Worm (Caenorhabditis elegans) whole organism, L4 larva: Measurements from ENCODE around the gene rsp-7.

Experiments used
- D1046.2 ChIP-seq: fragments of 200-800 bp; sonication (Bioruptor generic); IDR thresholded peaks from 2 replicates; pipeline ENCODE4 v1.3.6; 2022; ENCODE audit warnings: missing genetic modification characterization, missing compliant biosample characterization
- F10B5.3 ChIP-seq: sonication (generic microtip); optimal IDR thresholded peaks from 2 replicates; lab custom pipeline; 2016; ENCODE audit warnings: mild to moderate bottlenecking, missing genetic modification characterization, missing compliant biosample characterization
- F37D6.2 ChIP-seq: sonication (generic microtip); optimal IDR thresholded peaks from 2 replicates; lab custom pipeline; 2016; ENCODE audit warnings: mild to moderate bottlenecking, missing genetic modification characterization, missing compliant biosample characterization
- F44E2.7 ChIP-seq: fragments of 200-800 bp; sonication (Bioruptor generic); IDR thresholded peaks from 2 replicates; pipeline ENCODE4 v2.1.2; 2022; ENCODE audit warnings: missing genetic modification characterization, missing compliant biosample characterization
- R02D3.7 ChIP-seq: fragments of 150-350 bp; sonication (generic microtip); optimal IDR thresholded peaks from 3 replicates; lab custom pipeline; 2014; ENCODE audit warnings: missing biosample characterization, missing genetic modification characterization
- ama-1 ChIP-seq: fragments of 150-350 bp; optimal IDR thresholded peaks from 2 replicates; lab custom pipeline; 2014; ENCODE audit warnings: inconsistent platforms, mixed read lengths
- attf-4 ChIP-seq: sonication (generic microtip); optimal IDR thresholded peaks from 3 replicates; lab custom pipeline; 2017; ENCODE audit warnings: missing biosample characterization, missing genetic modification characterization
- ceh-20 ChIP-seq: fragments of 200-800 bp; sonication (Bioruptor generic); IDR thresholded peaks from 2 replicates; pipeline ENCODE4 v1.3.6; 2022; ENCODE audit warnings: missing genetic modification reagents, missing genetic modification characterization, missing compliant biosample characterization
- ceh-32 ChIP-seq: sonication (generic microtip); optimal IDR thresholded peaks from 2 replicates; lab custom pipeline; 2016; ENCODE audit warnings: mild to moderate bottlenecking, missing genetic modification characterization, missing compliant biosample characterization; ENCODE audit not compliant: poor library complexity
- ces-1 ChIP-seq: fragments of 150-350 bp; sonication (generic microtip); optimal IDR thresholded peaks from 4 replicates; lab custom pipeline; 2014; ENCODE audit warnings: missing biosample characterization, missing genetic modification reagents, missing genetic modification characterization
- daf-12 ChIP-seq: fragments of 150-350 bp; optimal IDR thresholded peaks from 2 replicates; lab custom pipeline; 2014; ENCODE audit warnings: missing biosample characterization, missing genetic modification reagents, missing genetic modification characterization
- daf-16 ChIP-seq, 3 experiments: sonication (generic microtip); optimal IDR thresholded peaks; 2 replicates each; lab custom pipeline; 2016 to 2017; ENCODE audit warnings: missing genetic modification characterization in 3 of 3, missing genetic modification reagents in 3 of 3, mild to moderate bottlenecking in 2 of 3, missing compliant biosample characterization in 2 of 3, missing biosample characterization in 1 of 3, moderate library complexity in 1 of 3
- daf-8 ChIP-seq: fragments of 200-800 bp; sonication (Bioruptor generic); IDR thresholded peaks from 2 replicates; pipeline ENCODE4 v1.3.6; 2022; ENCODE audit warnings: missing genetic modification characterization, missing compliant biosample characterization
- dmd-6 ChIP-seq: fragments of 200-800 bp; sonication (Bioruptor generic); IDR thresholded peaks from 2 replicates; pipeline ENCODE4 v1.3.6; 2022; ENCODE audit warnings: missing genetic modification reagents, missing genetic modification characterization, missing compliant biosample characterization
- dmd-8 ChIP-seq: fragments of 200-800 bp; sonication (Bioruptor generic); IDR thresholded peaks from 2 replicates; pipeline ENCODE4 v1.3.6; 2022; ENCODE audit warnings: missing genetic modification characterization, missing compliant biosample characterization
- dmd-9 ChIP-seq: fragments of 200-800 bp; sonication (Bioruptor generic); IDR thresholded peaks from 2 replicates; pipeline ENCODE4 v1.3.6; 2022; ENCODE audit warnings: missing genetic modification reagents, missing genetic modification characterization, missing compliant biosample characterization
- dpl-1 ChIP-seq: fragments of 150-350 bp; optimal IDR thresholded peaks from 2 replicates; lab custom pipeline; 2014; ENCODE audit warnings: missing biosample characterization, missing genetic modification reagents, missing genetic modification characterization
- duxl-1 ChIP-seq: sonication (generic microtip); optimal IDR thresholded peaks from 2 replicates; lab custom pipeline; 2016; ENCODE audit warnings: mild to moderate bottlenecking, missing genetic modification characterization, moderate library complexity, missing compliant biosample characterization; ENCODE audit not compliant: poor library complexity
- dve-1 ChIP-seq: sonication (generic microtip); optimal IDR thresholded peaks from 2 replicates; lab custom pipeline; 2017; ENCODE audit warnings: antibody characterized with exemption, mild to moderate bottlenecking, missing genetic modification characterization, missing compliant biosample characterization; ENCODE audit not compliant: insufficient read depth
- fos-1 ChIP-seq: fragments of 150-350 bp; optimal IDR thresholded peaks from 2 replicates; lab custom pipeline; 2014; ENCODE audit warnings: missing biosample characterization, missing genetic modification characterization
- hif-1 ChIP-seq, 2 experiments: sonication (generic microtip); optimal IDR thresholded peaks; 2 replicates each; lab custom pipeline; 2016 to 2017; ENCODE audit warnings: missing compliant biosample characterization in 2 of 2, missing genetic modification characterization in 2 of 2, missing genetic modification reagents in 2 of 2, missing genotype in 2 of 2, mild to moderate bottlenecking in 1 of 2
- hlh-30 ChIP-seq: sonication (generic microtip); optimal IDR thresholded peaks from 2 replicates; lab custom pipeline; 2017; ENCODE audit warnings: antibody characterized with exemption, mild to moderate bottlenecking, missing genetic modification characterization, missing compliant biosample characterization; ENCODE audit not compliant: insufficient read depth
- lim-7 ChIP-seq: fragments of 200-800 bp; sonication (Bioruptor generic); IDR thresholded peaks from 2 replicates; pipeline ENCODE4 v1.3.6; 2022; ENCODE audit warnings: missing genetic modification characterization, missing compliant biosample characterization
- lin-15B ChIP-seq: fragments of 150-350 bp; sonication (generic microtip); optimal IDR thresholded peaks from 3 replicates; lab custom pipeline; 2014; ENCODE audit warnings: missing biosample characterization, missing genetic modification characterization
- lin-29 ChIP-seq: fragments of 200-800 bp; sonication (Bioruptor generic); IDR thresholded peaks from 2 replicates; pipeline ENCODE4 v1.3.6; 2022; ENCODE audit warnings: missing genetic modification reagents, missing genetic modification characterization, missing compliant biosample characterization
- lin-39 ChIP-seq: fragments of 150-350 bp; optimal IDR thresholded peaks from 2 replicates; lab custom pipeline; 2014; ENCODE audit warnings: missing biosample characterization, missing genetic modification reagents, missing genetic modification characterization
- madf-5 ChIP-seq, 2 experiments: fragments of 200-800 bp; sonication (Bioruptor generic); IDR thresholded peaks; 2 replicates each; pipeline ENCODE4 v1.3.6; 2022; ENCODE audit warnings: missing compliant biosample characterization in 2 of 2, missing genetic modification characterization in 2 of 2
- madf-9 ChIP-seq: fragments of 200-800 bp; sonication (Bioruptor generic); conservative IDR thresholded peaks from 2 replicates; pipeline ENCODE4 v1.3.6; 2022; ENCODE audit warnings: missing genetic modification reagents, missing genetic modification characterization, missing compliant biosample characterization
- mdt-29 ChIP-seq: fragments of 200-800 bp; sonication (Bioruptor generic); IDR thresholded peaks from 2 replicates; pipeline ENCODE4 v1.3.6; 2022; ENCODE audit warnings: missing genetic modification reagents, missing genetic modification characterization, missing compliant biosample characterization
- mep-1 ChIP-seq: fragments of 150-350 bp; sonication (generic microtip); optimal IDR thresholded peaks from 3 replicates; lab custom pipeline; 2014; ENCODE audit warnings: missing biosample characterization, missing genetic modification characterization
- mxl-3 ChIP-seq: fragments of 200-800 bp; sonication (Bioruptor generic); optimal IDR thresholded peaks from 2 replicates; lab custom pipeline; 2018; ENCODE audit warnings: mild to moderate bottlenecking, missing genetic modification characterization, missing compliant biosample characterization
- nhr-25 ChIP-seq: sonication (generic microtip); optimal IDR thresholded peaks from 2 replicates; lab custom pipeline; 2017; ENCODE audit warnings: missing genetic modification characterization, mild to moderate bottlenecking, missing compliant biosample characterization, antibody characterized with exemption, moderate library complexity, borderline replicate concordance; ENCODE audit not compliant: insufficient read depth
- nhr-28 ChIP-seq: fragments of 150-350 bp; optimal IDR thresholded peaks from 2 replicates; lab custom pipeline; 2014; ENCODE audit warnings: missing biosample characterization, missing genetic modification characterization
- nhr-41 ChIP-seq: fragments of 200-800 bp; sonication (Bioruptor generic); IDR thresholded peaks from 2 replicates; pipeline ENCODE4 v1.3.6; 2022; ENCODE audit warnings: missing genetic modification reagents, missing genetic modification characterization, missing compliant biosample characterization
- nhr-77 ChIP-seq: fragments of 150-350 bp; optimal IDR thresholded peaks from 2 replicates; lab custom pipeline; 2014; ENCODE audit warnings: missing biosample characterization, missing genetic modification characterization
- rbr-2 ChIP-seq: sonication (generic microtip); optimal IDR thresholded peaks from 2 replicates; lab custom pipeline; 2016; ENCODE audit warnings: missing genotype, missing genetic modification characterization, missing compliant biosample characterization
- saeg-2 ChIP-seq: fragments of 200-800 bp; sonication (Bioruptor generic); IDR thresholded peaks from 2 replicates; pipeline ENCODE4 v1.3.6; 2022; ENCODE audit warnings: missing genetic modification reagents, missing genetic modification characterization, missing compliant biosample characterization
- sdz-12 ChIP-seq: fragments of 200-800 bp; sonication (Bioruptor generic); optimal IDR thresholded peaks from 2 replicates; lab custom pipeline; 2018; ENCODE audit warnings: mild to moderate bottlenecking, missing genetic modification characterization, missing compliant biosample characterization
- set-16 ChIP-seq: fragments of 200-800 bp; sonication (Bioruptor generic); IDR thresholded peaks from 2 replicates; pipeline ENCODE4 v1.3.6; 2022; ENCODE audit warnings: missing genetic modification reagents, missing genetic modification characterization, missing compliant biosample characterization
- spr-1 ChIP-seq: sonication (generic microtip); optimal IDR thresholded peaks from 2 replicates; lab custom pipeline; 2016; ENCODE audit warnings: mild to moderate bottlenecking, missing genetic modification characterization, missing compliant biosample characterization
- spr-3 ChIP-seq: fragments of 200-800 bp; sonication (Bioruptor generic); optimal IDR thresholded peaks from 2 replicates; lab custom pipeline; 2018; ENCODE audit warnings: mild to moderate bottlenecking, missing genetic modification characterization, missing compliant biosample characterization
- unc-62 ChIP-seq, 3 experiments: fragments of 150-350 bp in 1 of 3; sonication (generic microtip); optimal IDR thresholded peaks in 2 of 3; peaks in 1 of 3; 1 replicate in 1 of 3; 2 replicates in 2 of 3; lab custom pipeline; 2014 to 2017; ENCODE audit warnings: missing biosample characterization in 3 of 3, missing genetic modification characterization in 3 of 3, missing genetic modification reagents in 3 of 3, missing genotype in 1 of 3
- ztf-7 ChIP-seq: fragments of 150-350 bp; optimal IDR thresholded peaks from 2 replicates; lab custom pipeline; 2014; ENCODE audit warnings: missing biosample characterization, missing genetic modification characterization

The rsp-7 gene

DNA sequence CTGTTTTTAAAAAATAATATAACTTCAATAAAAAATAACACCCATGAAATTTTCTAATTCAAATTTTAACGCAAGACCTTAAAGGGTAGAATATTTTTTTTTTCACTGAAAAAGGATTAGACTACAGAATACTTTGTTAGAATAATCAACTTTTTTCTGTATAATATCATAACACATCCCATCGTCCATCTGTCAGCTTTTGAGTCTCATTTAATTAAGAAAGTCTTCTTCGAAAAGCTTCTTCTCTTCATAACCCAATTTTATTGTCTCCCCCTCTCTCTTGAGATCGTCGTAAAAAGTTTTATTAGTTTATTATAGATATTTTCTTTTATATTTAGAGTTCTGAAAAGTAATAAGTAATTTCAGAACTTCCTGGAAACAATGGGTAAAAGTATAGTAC lies 37.1 kb downstream of the rsp-7 start:
- TF ChIP-seq ceh-32 (tag; lab: Kevin White, UChicago) = no peak
- no peak for TF ChIP-seq duxl-1
- TF ChIP-seq F44E2.7 (GFP tag; lab: Robert Waterston, UW) = no peak
- TF ChIP-seq madf-9 (GFP tag; lab: Robert Waterston, UW) = no peak
- peak; percentile 60 for TF ChIP-seq ces-1 (GFP tag; lab: Kevin White, UChicago)
- TF ChIP-seq lin-29 = no peak
- TF ChIP-seq dmd-8 (GFP tag; lab: Robert Waterston, UW) = no peak

DNA sequence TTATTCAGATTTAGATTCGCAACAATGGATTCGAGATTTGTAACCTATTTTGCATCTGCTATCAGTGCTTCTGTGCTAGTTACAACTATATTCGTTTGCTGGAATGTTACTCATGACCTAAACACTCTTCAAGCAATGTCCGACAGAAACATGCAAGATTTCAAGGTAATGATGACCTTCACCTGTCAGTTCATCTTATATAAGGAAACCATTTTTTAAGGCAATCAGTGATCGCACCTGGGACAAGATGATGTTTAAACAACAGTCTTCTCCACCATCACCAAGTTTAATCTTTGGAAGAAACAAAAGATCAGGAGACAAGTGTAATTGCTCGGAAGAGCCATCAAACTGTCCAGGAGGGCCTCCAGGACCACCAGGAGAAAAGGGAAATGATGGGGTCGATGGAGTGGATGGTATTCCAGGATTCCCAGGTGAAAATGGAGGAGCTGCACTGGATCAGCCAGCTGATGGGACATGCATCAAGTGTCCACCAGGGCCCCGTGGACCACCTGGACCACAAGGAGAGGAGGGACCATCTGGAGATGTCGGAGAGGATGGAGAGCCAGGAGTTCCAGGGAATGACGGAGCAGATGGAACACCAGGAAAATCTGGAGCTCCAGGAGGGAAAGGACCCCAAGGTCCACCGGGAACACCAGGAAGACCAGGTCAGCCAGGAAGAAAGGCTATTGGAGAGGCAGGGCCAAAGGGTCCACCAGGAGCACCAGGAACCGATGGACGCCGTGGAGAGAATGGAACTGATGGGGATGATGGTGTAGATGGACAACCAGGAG lies 44.8 kb downstream of the rsp-7 start, which contains the start of gene col-79:
col-79 (plus strand) TSS at position 20 of the 791 bp plus-strand sequence.
- TF ChIP-seq unc-62 (GFP tag; optimal IDR thresholded peaks at IDR 0.05 in 1 of 2; lab: Kevin White, UChicago) (peak in 1 of 2 experiments; percentile 82), unc-62 (tag; optimal IDR thresholded peaks at IDR 0.05; lab: Kevin White, UChicago) (no peak), set-16 (GFP tag; lab: Robert Waterston, UW) (peak; percentile 91), D1046.2 (GFP tag; lab: Robert Waterston, UW) (0 out of 2 replicates have a peak, but pooled peaks have one; percentile 10), dpl-1 (GFP tag; lab: Kevin White, UChicago) (no peak)

DNA sequence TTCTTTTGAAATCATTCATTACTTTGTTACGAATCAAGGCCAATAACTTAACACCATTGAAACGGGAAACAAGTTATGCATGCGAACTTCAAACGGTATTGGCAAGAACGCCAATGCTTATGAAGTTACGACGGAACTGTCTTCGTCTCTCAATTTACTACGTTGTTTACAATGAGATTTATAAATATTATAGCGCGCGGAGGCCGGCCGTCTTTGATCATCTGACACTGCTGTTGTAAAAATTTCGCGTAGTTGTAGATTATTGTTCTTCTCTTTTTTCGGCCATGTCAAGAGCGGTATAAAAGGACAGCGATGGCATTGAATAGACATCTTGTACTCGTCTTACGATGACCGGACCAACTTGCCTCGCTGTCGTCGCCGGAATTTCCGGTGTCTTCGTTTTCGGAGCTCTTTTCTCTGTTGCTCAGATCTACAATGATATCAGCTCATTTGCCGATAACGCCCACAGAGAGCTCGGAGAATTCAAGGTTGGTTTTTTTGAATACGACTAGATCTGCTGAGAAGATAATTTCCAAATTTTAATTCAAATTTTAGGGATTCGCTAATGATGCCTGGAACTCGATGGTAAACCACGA lies 45.7 kb downstream of the rsp-7 start, which contains the start of gene col-39:
col-39 (plus strand) TSS at position 342 of the 596 bp plus-strand sequence.
- TF ChIP-seq F10B5.3 (tag; lab: Kevin White, UChicago) (no peak), daf-16 (GFP tag; optimal IDR thresholded peaks at IDR 0.05; lab: Kevin White, UChicago) (no peak), daf-16 (tag; optimal IDR thresholded peaks at IDR 0.05; lab: Kevin White, UChicago) (no peak), hlh-30 (tag; lab: Kevin White, UChicago) (peak; percentile 17), nhr-77 (tag; lab: Kevin White, UChicago) (no peak), lin-15B (tag; lab: Kevin White, UChicago) (no peak), saeg-2 (GFP tag; lab: Robert Waterston, UW) (no peak), spr-1 (tag; lab: Kevin White, UChicago) (no peak), nhr-41 (GFP tag; lab: Robert Waterston, UW) (no peak), rbr-2 (tag; lab: Kevin White, UChicago) (no peak), mxl-3 (GFP tag; lab: Kevin White, UChicago) (no peak), hif-1 (tag; optimal IDR thresholded peaks at IDR 0.05; lab: Kevin White, UChicago) (no peak), dmd-6 (no peak), lin-39 (tag; lab: Kevin White, UChicago) (no peak), mdt-29 (GFP tag; lab: Robert Waterston, UW) (no peak), spr-3 (GFP tag; lab: Kevin White, UChicago) (no peak), daf-12 (no peak), ztf-7 (no peak), daf-8 (GFP tag; lab: Robert Waterston, UW) (no peak), unc-62 (GFP tag; optimal IDR thresholded peaks at IDR 0.05 in 1 of 2; lab: Kevin White, UChicago) (peak in 1 of 2 experiments; percentile 88), unc-62 (tag; optimal IDR thresholded peaks at IDR 0.05; lab: Kevin White, UChicago) (no peak), madf-5 (GFP tag; IDR thresholded peaks at IDR 0.05; lab: Robert Waterston, UW) (peak in 1 of 2 experiments; percentile 95; a peak in 2 of 4 replicates), ama-1 (lab: Kevin White, UChicago) (peak; percentile 32), lin-29 (no peak), nhr-25 (tag; lab: Kevin White, UChicago) (peak; percentile 34), mep-1 (tag; lab: Kevin White, UChicago) (no peak), dve-1 (tag; lab: Kevin White, UChicago) (no peak), ceh-20 (GFP tag; lab: Robert Waterston, UW) (no peak), lim-7 (GFP tag; lab: Robert Waterston, UW) (no peak), sdz-12 (GFP tag; lab: Kevin White, UChicago) (no peak), dmd-9 (no peak), R02D3.7 (tag; lab: Kevin White, UChicago) (no peak), nhr-28 (tag; lab: Kevin White, UChicago) (no peak), dpl-1 (GFP tag; lab: Kevin White, UChicago) (no peak), attf-4 (tag; lab: Kevin White, UChicago) (no peak), F37D6.2 (tag; lab: Kevin White, UChicago) (no peak), fos-1 (tag; lab: Kevin White, UChicago) (no peak)
